1 fruit fly cellular context compared by ENCODE assay signal in genomic region chr3R:10862773-10863445, dm6.
TF ChIP-seq lines count a peak whose summit lies in the region.

TSS of gene CG6574 (minus strand) at chr3R:10862988.

TF ChIP-seq in whole organism, embryonic, 481 proteins besides CTCF, POLR2A, EP300 and RAD21 (continued from another document):
- TF ChIP-seq pzg (GFP tag; optimal IDR thresholded peaks at IDR 0.05; lab: Kevin White, UChicago) (peak; percentile 38), Adf1 (GFP tag; IDR thresholded peaks at IDR 0.05; lab: Robert Waterston, UW) (peak; percentile 6; the same call in 1 of the 2 replicates), CG4854 (GFP tag; optimal IDR thresholded peaks at IDR 0.05; lab: Kevin White, UChicago) (peak; percentile 73), CG8924 (tag; optimal IDR thresholded peaks at IDR 0.05; lab: Kevin White, UChicago) (peak; percentile 5), CG10274 (GFP tag; optimal IDR thresholded peaks at IDR 0.05; lab: Kevin White, UChicago) (peak; percentile 97), kah (GFP tag; optimal IDR thresholded peaks at IDR 0.05; lab: Kevin White, UChicago) (peak; percentile 45), pros (GFP tag; optimal IDR thresholded peaks at IDR 0.05; lab: Kevin White, UChicago) (no peak), jing (GFP tag; optimal IDR thresholded peaks at IDR 0.05; lab: Kevin White, UChicago) (no peak), CG1603 (tag; optimal IDR thresholded peaks at IDR 0.05; lab: Kevin White, UChicago) (peak; percentile 19), Hmr (GFP tag; optimal IDR thresholded peaks at IDR 0.05; lab: Kevin White, UChicago) (peak; percentile 43), maf-S (GFP tag; optimal IDR thresholded peaks at IDR 0.05; lab: Kevin White, UChicago) (no peak), crp (GFP tag; optimal IDR thresholded peaks at IDR 0.05; lab: Kevin White, UChicago) (peak in 1 of 2 experiments; percentile 83), Atf3 (GFP tag; optimal IDR thresholded peaks at IDR 0.05; lab: Kevin White, UChicago) (no peak), CG31365 (tag; optimal IDR thresholded peaks at IDR 0.05; lab: Kevin White, UChicago) (peak; percentile 34), CG3838 (GFP tag; optimal IDR thresholded peaks at IDR 0.05; lab: Kevin White, UChicago) (peak; percentile 17), vvl (GFP tag; IDR thresholded peaks at IDR 0.05; lab: Robert Waterston, UW) (peak; percentile 59; the same call in 1 of the 2 replicates), HLH4C (GFP tag; IDR thresholded peaks at IDR 0.05; lab: Robert Waterston, UW; ENCODE audit: partially characterized antibody) (0 out of 3 replicates have a peak, but pooled peaks have one; percentile 2), Lim3 (GFP tag; IDR thresholded peaks at IDR 0.05; lab: Robert Waterston, UW) (no peak), CG7987 (GFP tag; optimal IDR thresholded peaks at IDR 0.05; lab: Kevin White, UChicago) (peak; percentile 21), CG6272 (GFP tag; IDR thresholded peaks at IDR 0.05; lab: Robert Waterston, UW) (no peak), Fer2 (tag; optimal IDR thresholded peaks at IDR 0.05; lab: Kevin White, UChicago) (no peak), HmgZ (tag; optimal IDR thresholded peaks at IDR 0.05; lab: Kevin White, UChicago) (peak; percentile 2), CG17568 (GFP tag; optimal IDR thresholded peaks at IDR 0.05; lab: Kevin White, UChicago) (no peak), Max (GFP tag; optimal IDR thresholded peaks at IDR 0.05; lab: Kevin White, UChicago) (no peak), Elba2 (GFP tag; optimal IDR thresholded peaks at IDR 0.05; lab: Kevin White, UChicago) (no peak), Pdp1 (GFP tag; optimal IDR thresholded peaks at IDR 0.05; lab: Kevin White, UChicago) (peak in 1 of 2 experiments; percentile 96), zf30C (GFP tag; optimal IDR thresholded peaks at IDR 0.05; lab: Kevin White, UChicago) (no peak), run (tag; optimal IDR thresholded peaks at IDR 0.05; lab: Kevin White, UChicago) (no peak), D19B (GFP tag; optimal IDR thresholded peaks at IDR 0.05; lab: Kevin White, UChicago) (no peak), CG5245 (GFP tag; optimal IDR thresholded peaks at IDR 0.05; lab: Kevin White, UChicago) (no peak), Med (GFP tag; lab: Kevin White, UChicago) (peak; percentile 78), Meics (GFP tag; optimal IDR thresholded peaks at IDR 0.05; lab: Kevin White, UChicago) (peak; percentile 23), CG11696 (GFP tag; IDR thresholded peaks at IDR 0.05; lab: Robert Waterston, UW) (peak; percentile 95), CG4424 (GFP tag; optimal IDR thresholded peaks at IDR 0.05; lab: Kevin White, UChicago) (no peak), Neu2 (GFP tag; optimal IDR thresholded peaks at IDR 0.05; lab: Kevin White, UChicago; ENCODE audit: borderline replicate concordance) (no peak), CG15011 (GFP tag; optimal IDR thresholded peaks at IDR 0.05; lab: Kevin White, UChicago) (no peak), Fer1 (GFP tag; optimal IDR thresholded peaks at IDR 0.05; lab: Kevin White, UChicago) (peak; percentile 26), Ptx1 (GFP tag; IDR thresholded peaks at IDR 0.05; lab: Robert Waterston, UW) (no peak), CG10321 (GFP tag; IDR thresholded peaks at IDR 0.05; lab: Robert Waterston, UW) (no peak), Blimp-1 (GFP tag; optimal IDR thresholded peaks at IDR 0.05; lab: Kevin White, UChicago) (no peak), CG12391 (tag; optimal IDR thresholded peaks at IDR 0.05; lab: Kevin White, UChicago) (peak; percentile 11), CG34422 (GFP tag; IDR thresholded peaks at IDR 0.05; lab: Robert Waterston, UW) (peak; percentile 20; the same call in 1 of the 3 replicates), knrl (GFP tag; IDR thresholded peaks at IDR 0.05; lab: Robert Waterston, UW; ENCODE audit: partially characterized antibody) (no peak), CG8359 (GFP tag; optimal IDR thresholded peaks at IDR 0.05; lab: Kevin White, UChicago; ENCODE audit: borderline replicate concordance) (no peak), scrt (GFP tag; optimal IDR thresholded peaks at IDR 0.05; lab: Kevin White, UChicago) (no peak), hkb (optimal IDR thresholded peaks at IDR 0.05; lab: Kevin White, UChicago) (no peak), hkb (GFP tag; IDR thresholded peaks at IDR 0.05; lab: Robert Waterston, UW) (peak; percentile 39), Myb (GFP tag; optimal IDR thresholded peaks at IDR 0.05; lab: Kevin White, UChicago) (no peak), CG2712 (tag; optimal IDR thresholded peaks at IDR 0.05; lab: Kevin White, UChicago) (peak; percentile 6), sens (GFP tag; lab: Kevin White, UChicago) (peak; percentile 86), mirr (GFP tag; optimal IDR thresholded peaks at IDR 0.05; lab: Kevin White, UChicago) (no peak), Six4 (GFP tag; optimal IDR thresholded peaks at IDR 0.05; lab: Kevin White, UChicago) (no peak), her (GFP tag; optimal IDR thresholded peaks at IDR 0.05; lab: Kevin White, UChicago) (no peak), crc (GFP tag; optimal IDR thresholded peaks at IDR 0.05; lab: Kevin White, UChicago) (no peak), psq (GFP tag; optimal IDR thresholded peaks at IDR 0.05; lab: Kevin White, UChicago) (no peak), CG17359 (tag; optimal IDR thresholded peaks at IDR 0.05; lab: Kevin White, UChicago) (peak; percentile 28), CG13624 (GFP tag; optimal IDR thresholded peaks at IDR 0.05; lab: Kevin White, UChicago) (peak; percentile 8), CG13296 (GFP tag; optimal IDR thresholded peaks at IDR 0.05; lab: Kevin White, UChicago) (peak; percentile 11), Lhr (GFP tag; optimal IDR thresholded peaks at IDR 0.05; lab: Kevin White, UChicago) (no peak)
